Worm (Caenorhabditis elegans): ENCODE measurements around the gene F14B8.4.

DNA sequence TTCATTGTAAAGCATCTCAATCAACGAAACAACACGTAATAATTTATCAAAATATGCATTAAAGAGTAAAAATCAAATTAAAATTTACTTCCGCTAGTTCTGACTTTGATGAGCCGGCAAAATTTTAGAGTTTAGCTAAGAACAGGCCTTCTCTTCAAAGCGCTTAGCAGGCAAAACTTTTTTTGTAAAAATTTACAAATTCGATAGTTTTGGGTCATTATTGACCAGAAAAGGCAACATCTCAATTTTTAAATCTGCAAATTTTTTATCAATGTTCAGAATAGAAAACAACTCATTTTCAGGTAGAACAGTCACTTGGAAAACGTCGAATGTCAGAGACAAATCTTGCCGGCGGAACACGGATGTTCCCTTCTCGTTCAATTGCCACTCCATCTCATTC lies 38.0 kb upstream of the F14B8.4 start:
- no peak for TF ChIP-seq tab-1 (GFP tag; IDR thresholded peaks at IDR 0.05)
- no peak for TF ChIP-seq T22C8.4 (GFP tag; IDR thresholded peaks at IDR 0.05)
